Worm (Caenorhabditis elegans): Measurements from ENCODE around the gene F56B3.11.

DNA sequence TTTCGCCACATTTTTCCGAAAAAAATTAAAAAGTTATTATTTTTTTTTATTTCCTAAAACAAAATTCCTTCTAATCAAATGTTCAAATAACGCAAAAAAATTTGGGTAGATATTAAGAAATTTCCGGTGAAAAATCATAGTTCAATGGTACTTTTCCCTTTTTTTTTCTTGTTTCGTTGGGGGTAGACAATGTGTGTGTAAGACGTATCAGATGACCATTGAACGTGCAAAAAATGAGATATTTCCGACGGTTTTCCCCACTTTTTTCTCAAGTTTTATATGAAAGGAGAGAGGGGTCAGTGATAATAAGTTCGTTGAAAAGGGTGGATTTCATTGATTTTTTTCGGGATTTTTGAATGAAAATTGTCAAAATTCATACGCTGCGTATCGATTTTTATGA, 29.8 kb upstream of the F56B3.11 start:
- TF ChIP-seq snpc-4 (tag; optimal IDR thresholded peaks at IDR 0.05) (no peak), elt-3 (tag; optimal IDR thresholded peaks at IDR 0.05) (no peak), nhr-237 (tag; optimal IDR thresholded peaks at IDR 0.05) (no peak), lsy-2 (tag; optimal IDR thresholded peaks at IDR 0.05) (no peak), nhr-12 (tag; optimal IDR thresholded peaks at IDR 0.05) (no peak), nhr-28 (tag; optimal IDR thresholded peaks at IDR 0.05) (no peak), pha-4 (tag; optimal IDR thresholded peaks at IDR 0.05) (no peak), mab-5 (tag; optimal IDR thresholded peaks at IDR 0.05) (no peak), unc-62 (GFP tag; optimal IDR thresholded peaks at IDR 0.05) (no peak), blmp-1 (tag; optimal IDR thresholded peaks at IDR 0.05) (no peak), lin-13 (tag; optimal IDR thresholded peaks at IDR 0.05) (no peak)

All from whole organism, mixed stage, embryonic.